Fruit fly (Drosophila melanogaster) whole organism, embryonic: ENCODE measurements around the gene CG17839.
A peak's percentile ranks its signal among the peaks of the same experiment; 100 is the strongest.

ENCODE experiments used
- Atf6 ChIP-seq: fragments of 200-800 bp; sonication (Bioruptor generic); IDR thresholded peaks from 2 replicates; pipeline ENCODE4 v1.3.6; 2022; ENCODE audit warnings: missing biosample characterization, missing genetic modification characterization
- CG10321 ChIP-seq: fragments of 200-800 bp; sonication (Bioruptor generic); IDR thresholded peaks from 2 replicates; pipeline ENCODE4 v1.3.6; 2022; ENCODE audit warnings: missing biosample characterization, missing genetic modification characterization
- CG11560 ChIP-seq: fragments of 200-800 bp; sonication (Bioruptor generic); IDR thresholded peaks from 3 replicates; pipeline ENCODE4 v1.3.6; 2022; ENCODE audit warnings: missing biosample characterization, missing genetic modification characterization
- CG11723 ChIP-seq: fragments of 200-800 bp; sonication (Bioruptor generic); optimal IDR thresholded peaks from 2 replicates; lab custom pipeline; 2017; ENCODE audit warnings: missing biosample characterization, mild to moderate bottlenecking, missing genetic modification characterization
- CG12769 ChIP-seq: fragments of 200-800 bp; sonication (Bioruptor generic); optimal IDR thresholded peaks from 2 replicates; lab custom pipeline; 2019; ENCODE audit warnings: missing biosample characterization, mild to moderate bottlenecking, missing genetic modification characterization, moderate library complexity
- CG14710 ChIP-seq: fragments of 200-800 bp; sonication (Bioruptor generic); optimal IDR thresholded peaks from 3 replicates; lab custom pipeline; 2019; ENCODE audit warnings: missing biosample characterization, mild to moderate bottlenecking, missing genetic modification characterization, moderate library complexity
- CG16815 ChIP-seq: fragments of 200-800 bp; sonication (Bioruptor generic); optimal IDR thresholded peaks from 3 replicates; lab custom pipeline; 2017; ENCODE audit warnings: missing biosample characterization, mild to moderate bottlenecking, missing genetic modification characterization
- CG17186 ChIP-seq: fragments of 200-800 bp; sonication (Bioruptor generic); optimal IDR thresholded peaks from 3 replicates; lab custom pipeline; 2017; ENCODE audit warnings: missing biosample characterization, missing genetic modification reagents, missing genetic modification characterization
- CG18619 ChIP-seq: fragments of 200-800 bp; sonication (Bioruptor generic); optimal IDR thresholded peaks from 3 replicates; lab custom pipeline; 2017; ENCODE audit warnings: missing biosample characterization, mild to moderate bottlenecking, missing genetic modification characterization
- CG18764 ChIP-seq: fragments of 200-800 bp; sonication (Bioruptor generic); optimal IDR thresholded peaks from 3 replicates; lab custom pipeline; 2016; ENCODE audit warnings: missing biosample characterization, missing genetic modification characterization
- CG30431 ChIP-seq: fragments of 200-800 bp; sonication (Bioruptor generic); optimal IDR thresholded peaks from 2 replicates; lab custom pipeline; 2017; ENCODE audit warnings: missing biosample characterization, missing genetic modification characterization
- CG32772 ChIP-seq: fragments of 200-800 bp; sonication (Bioruptor generic); IDR thresholded peaks from 2 replicates; pipeline ENCODE4 v1.3.6; 2022; ENCODE audit warnings: missing biosample characterization, missing genetic modification characterization
- CG6813 ChIP-seq: fragments of 200-800 bp; sonication (Bioruptor generic); optimal IDR thresholded peaks from 2 replicates; lab custom pipeline; 2017; ENCODE audit warnings: missing biosample characterization, missing genetic modification characterization, mild to moderate bottlenecking, moderate library complexity, missing genetic modification reagents
- CG7928 ChIP-seq: fragments of 200-800 bp; sonication (Bioruptor generic); optimal IDR thresholded peaks from 2 replicates; lab custom pipeline; 2017; ENCODE audit warnings: missing biosample characterization, mild to moderate bottlenecking, missing genetic modification characterization
- CG8359 ChIP-seq: fragments of 200-800 bp; sonication (Bioruptor generic); optimal IDR thresholded peaks from 2 replicates; lab custom pipeline; 2017; ENCODE audit warnings: missing biosample characterization, mild to moderate bottlenecking, missing genetic modification characterization, borderline replicate concordance
- CG9215 ChIP-seq: fragments of 200-800 bp; sonication (Bioruptor generic); IDR thresholded peaks from 2 replicates; pipeline ENCODE4 v1.3.6; 2022; ENCODE audit warnings: missing biosample characterization, missing genetic modification characterization
- CG9437 ChIP-seq: fragments of 200-800 bp; sonication (Bioruptor generic); optimal IDR thresholded peaks from 2 replicates; lab custom pipeline; 2018; ENCODE audit warnings: missing biosample characterization, mild to moderate bottlenecking, missing genetic modification characterization
- Camta ChIP-seq: fragments of 200-800 bp; sonication (Bioruptor generic); optimal IDR thresholded peaks from 2 replicates; lab custom pipeline; 2016; ENCODE audit warnings: missing biosample characterization, missing genetic modification characterization
- Dip3 ChIP-seq: fragments of 200-800 bp; sonication (Bioruptor generic); optimal IDR thresholded peaks from 3 replicates; lab custom pipeline; 2016; ENCODE audit warnings: missing biosample characterization, missing genetic modification characterization
- ERR ChIP-seq: fragments of 200-800 bp; sonication (Bioruptor generic); optimal IDR thresholded peaks from 2 replicates; lab custom pipeline; 2016; ENCODE audit warnings: missing biosample characterization, missing genetic modification characterization
- Eip74EF ChIP-seq, 2 experiments: fragments of 200-800 bp in 1 of 2; fragments of >200 bp in 1 of 2; sonication (Bioruptor generic) in 1 of 2; optimal IDR thresholded peaks; 2 replicates each; lab custom pipeline; 2017 to 2019; ENCODE audit warnings: missing biosample characterization in 2 of 2, missing genetic modification characterization in 2 of 2, mild to moderate bottlenecking in 1 of 2, moderate library complexity in 1 of 2
- Gsc ChIP-seq: fragments of 200-800 bp; sonication (Bioruptor generic); IDR thresholded peaks from 2 replicates; pipeline ENCODE4 v1.3.6; 2022; ENCODE audit warnings: missing biosample characterization, missing genetic modification characterization
- H2.0 ChIP-seq: fragments of 200-800 bp; sonication (Bioruptor generic); IDR thresholded peaks from 2 replicates; pipeline ENCODE4 v1.3.6; 2022; ENCODE audit warnings: missing biosample characterization, missing genetic modification characterization
- HLH4C ChIP-seq: fragments of 200-800 bp; sonication (Bioruptor generic); IDR thresholded peaks from 3 replicates; pipeline ENCODE4 v1.3.6; 2022; ENCODE audit warnings: missing biosample characterization, missing genetic modification characterization; ENCODE audit not compliant: partially characterized antibody
- HLH54F ChIP-seq: fragments of 200-800 bp; sonication (Bioruptor generic); optimal IDR thresholded peaks from 3 replicates; lab custom pipeline; 2016; ENCODE audit warnings: missing biosample characterization, missing genetic modification characterization
- Hmr ChIP-seq: fragments of 200-800 bp; sonication (Bioruptor generic); optimal IDR thresholded peaks from 3 replicates; lab custom pipeline; 2017; ENCODE audit warnings: mild to moderate bottlenecking, missing biosample characterization, missing genetic modification reagents, missing genetic modification characterization
- Hr3 ChIP-seq: fragments of 200-800 bp; sonication (Bioruptor generic); optimal IDR thresholded peaks from 3 replicates; lab custom pipeline; 2016; ENCODE audit warnings: missing biosample characterization, missing genetic modification characterization
- Kr ChIP-seq: fragments of 200-800 bp; sonication (Bioruptor generic); optimal IDR thresholded peaks from 2 replicates; lab custom pipeline; 2017; ENCODE audit warnings: missing biosample characterization, mild to moderate bottlenecking, missing genetic modification characterization
- Oli ChIP-seq: fragments of 200-800 bp; sonication (Bioruptor generic); optimal IDR thresholded peaks from 2 replicates; lab custom pipeline; 2018; ENCODE audit warnings: missing biosample characterization, mild to moderate bottlenecking, missing genetic modification characterization, moderate library complexity
- Pdp1 ChIP-seq, 2 experiments: fragments of 200-800 bp; sonication (Bioruptor generic); optimal IDR thresholded peaks; 3 replicates each; lab custom pipeline; 2016; ENCODE audit warnings: missing biosample characterization in 2 of 2, missing genetic modification characterization in 2 of 2, mild to moderate bottlenecking in 1 of 2, moderate library complexity in 1 of 2
- amos ChIP-seq: fragments of 200-800 bp; sonication (Bioruptor generic); IDR thresholded peaks from 2 replicates; pipeline ENCODE4 v1.3.6; 2022; ENCODE audit warnings: missing biosample characterization, missing genetic modification characterization; ENCODE audit not compliant: partially characterized antibody
- chif ChIP-seq, 2 experiments: fragments of 200-800 bp; sonication (Bioruptor generic); optimal IDR thresholded peaks; 3 replicates each; lab custom pipeline; 2016; ENCODE audit warnings: missing biosample characterization in 2 of 2, missing genetic modification characterization in 2 of 2
- esg ChIP-seq: fragments of 200-800 bp; sonication (Bioruptor generic); conservative IDR thresholded peaks from 2 replicates; pipeline ENCODE4 v1.3.6; 2022; ENCODE audit warnings: missing biosample characterization, missing genetic modification characterization
- exex ChIP-seq: fragments of 200-800 bp; sonication (Bioruptor generic); optimal IDR thresholded peaks from 4 replicates; lab custom pipeline; 2018; ENCODE audit warnings: missing biosample characterization, mild to moderate bottlenecking, missing genetic modification characterization, moderate library complexity
- ftz-f1 ChIP-seq: fragments of 200-800 bp; sonication (Bioruptor generic); optimal IDR thresholded peaks from 2 replicates; lab custom pipeline; 2016; ENCODE audit warnings: missing biosample characterization, missing genetic modification characterization
- gro ChIP-seq: fragments of 200-800 bp; sonication (Bioruptor generic); optimal IDR thresholded peaks from 2 replicates; lab custom pipeline; 2016; ENCODE audit warnings: missing biosample characterization, missing genetic modification characterization
- lmd ChIP-seq: fragments of 200-800 bp; sonication (Bioruptor generic); IDR thresholded peaks from 2 replicates; pipeline ENCODE4 v1.3.6; 2022; ENCODE audit warnings: missing biosample characterization, missing genetic modification characterization
- mam ChIP-seq: fragments of 200-800 bp; sonication (Bioruptor generic); optimal IDR thresholded peaks from 3 replicates; lab custom pipeline; 2016; ENCODE audit warnings: missing biosample characterization, missing genetic modification characterization
- onecut ChIP-seq: fragments of 200-800 bp; sonication (Bioruptor generic); IDR thresholded peaks from 2 replicates; pipeline ENCODE4 v1.3.6; 2022; ENCODE audit warnings: missing biosample characterization, missing genetic modification characterization
- pum ChIP-seq: fragments of 200-800 bp; sonication (Bioruptor generic); optimal IDR thresholded peaks from 2 replicates; lab custom pipeline; 2016; ENCODE audit warnings: missing biosample characterization, missing genetic modification characterization
- sens-2 ChIP-seq: fragments of 200-800 bp; sonication (Bioruptor generic); IDR thresholded peaks from 2 replicates; pipeline ENCODE4 v1.3.6; 2022; ENCODE audit warnings: missing biosample characterization, missing genetic modification characterization
- seq ChIP-seq: fragments of 200-800 bp; sonication (Bioruptor generic); IDR thresholded peaks from 2 replicates; pipeline ENCODE4 v1.3.6; 2022; ENCODE audit warnings: missing biosample characterization, missing genetic modification characterization
- slbo ChIP-seq: fragments of 200-800 bp; sonication (Bioruptor generic); IDR thresholded peaks from 2 replicates; pipeline ENCODE4 v1.3.6; 2022; ENCODE audit warnings: missing biosample characterization, missing genetic modification characterization
- ssp ChIP-seq: fragments of 200-800 bp; sonication (Bioruptor generic); IDR thresholded peaks from 2 replicates; pipeline ENCODE4 v1.3.6; 2022; ENCODE audit warnings: missing biosample characterization, missing genetic modification characterization
- tap ChIP-seq: fragments of 200-800 bp; optimal IDR thresholded peaks from 3 replicates; lab custom pipeline; 2019; ENCODE audit warnings: missing biosample characterization, mild to moderate bottlenecking, missing genetic modification characterization, moderate library complexity
- ttk ChIP-seq: fragments of 200-800 bp; sonication (Bioruptor generic); IDR thresholded peaks from 2 replicates; pipeline ENCODE4 v2.1.2; 2022; ENCODE audit warnings: missing biosample characterization, missing genetic modification characterization
- wdn ChIP-seq: fragments of 200-800 bp; sonication (Bioruptor generic); IDR thresholded peaks from 2 replicates; pipeline ENCODE4 v1.3.6; 2022; ENCODE audit warnings: missing biosample characterization, missing genetic modification characterization
- zfh1 ChIP-seq: fragments of 200-800 bp; sonication (Bioruptor generic); IDR thresholded peaks from 3 replicates; pipeline ENCODE4 v1.3.6; 2022; ENCODE audit warnings: missing biosample characterization, missing genetic modification characterization

Gene CG17839

dm6 chr3L:14775711-14776660 lies 28.9 kb upstream of the CG17839 start, which contains the start of gene mop (continued):
- TF ChIP-seq CG6813 (GFP tag; lab: Kevin White, UChicago) (no peak), CG30431 (GFP tag; lab: Kevin White, UChicago) (no peak), CG11723 (GFP tag; lab: Kevin White, UChicago) (no peak), HLH4C (0 out of 3 replicates have a peak, but pooled peaks have one; percentile 46), CG32772 (GFP tag; lab: Robert Waterston, UW) (peak; percentile 58; the same call in 1 of the 2 replicates), tap (tag; lab: Kevin White, UChicago) (no peak), CG14710 (tag; lab: Kevin White, UChicago) (peak; percentile 34), mam (GFP tag; lab: Kevin White, UChicago) (peak; percentile 28), HLH54F (GFP tag; lab: Kevin White, UChicago) (no peak), wdn (GFP tag; lab: Robert Waterston, UW) (peak; percentile 53; the same call in 1 of the 2 replicates), Hr3 (GFP tag; lab: Kevin White, UChicago) (peak; percentile 33), CG18764 (GFP tag; lab: Kevin White, UChicago) (peak; percentile 1), gro (GFP tag; lab: Kevin White, UChicago) (no peak), pum (no peak), ssp (GFP tag; lab: Robert Waterston, UW) (no peak), CG9215 (GFP tag; lab: Robert Waterston, UW) (peak; percentile 23; the same call in 1 of the 2 replicates), zfh1 (GFP tag; lab: Robert Waterston, UW) (0 out of 3 replicates have a peak, but pooled peaks have one; percentile 19), ERR (GFP tag; lab: Kevin White, UChicago) (no peak), ftz-f1 (GFP tag; lab: Kevin White, UChicago) (no peak), CG8359 (GFP tag; lab: Kevin White, UChicago) (no peak), sens-2 (GFP tag; lab: Robert Waterston, UW) (no peak), Atf6 (peak; percentile 58), lmd (GFP tag; lab: Robert Waterston, UW) (peak; percentile 41), amos (GFP tag; lab: Robert Waterston, UW) (peak; percentile 61; the same call in 1 of the 2 replicates), onecut (GFP tag; lab: Robert Waterston, UW) (0 out of 2 replicates have a peak, but pooled peaks have one; percentile 37), Kr (GFP tag; lab: Kevin White, UChicago) (no peak), CG12769 (no peak), CG9437 (GFP tag; lab: Kevin White, UChicago) (peak; percentile 6), Hmr (GFP tag; lab: Kevin White, UChicago) (no peak), CG11560 (no peak), H2.0 (GFP tag; lab: Robert Waterston, UW) (peak; percentile 56), CG10321 (GFP tag; lab: Robert Waterston, UW) (no peak), CG17186 (GFP tag; lab: Kevin White, UChicago) (no peak), CG16815 (GFP tag; lab: Kevin White, UChicago) (no peak), CG7928 (GFP tag; lab: Kevin White, UChicago) (no peak), Gsc (GFP tag; lab: Robert Waterston, UW) (no peak), Oli (no peak), esg (GFP tag; lab: Robert Waterston, UW) (peak; percentile 59), exex (tag; lab: Kevin White, UChicago) (no peak), slbo (GFP tag; lab: Robert Waterston, UW) (peak; percentile 63), Camta (GFP tag; lab: Kevin White, UChicago) (no peak), CG18619 (GFP tag; lab: Kevin White, UChicago) (no peak), Dip3 (GFP tag; lab: Kevin White, UChicago) (no peak), Pdp1 (GFP tag; optimal IDR thresholded peaks at IDR 0.05; lab: Kevin White, UChicago) (peak in 1 of 2 experiments; percentile 15), Eip74EF (GFP tag; optimal IDR thresholded peaks at IDR 0.05; lab: Kevin White, UChicago) (no peak), seq (GFP tag; lab: Robert Waterston, UW) (peak; percentile 53; the same call in 1 of the 2 replicates), chif (GFP tag; optimal IDR thresholded peaks at IDR 0.05; lab: Kevin White, UChicago) (no peak), ttk (GFP tag; lab: Robert Waterston, UW) (peak; percentile 51)
